Worm (Caenorhabditis elegans): ENCODE measurements around the gene sqt-3.
"Not testable (repeated sequence)": the region's sequence is repeated elsewhere in the genome, so short reads cannot be mapped to it uniquely, and the experiment has no call there.

sqt-3 gene

ce11 chrV:12371386-12371785 is 18.8 kb downstream of the sqt-3 start, which contains the start of gene F23H12.7:
Gene F23H12.7, plus strand, starts transcription at chrV:12371686.
- TF ChIP-seq skn-1 (tag; optimal IDR thresholded peaks at IDR 0.05), result no peak
- no peak for TF ChIP-seq xbp-1 (tag; optimal IDR thresholded peaks at IDR 0.05)
- no peak for TF ChIP-seq fkh-8 (tag; optimal IDR thresholded peaks at IDR 0.05)
- no peak for TF ChIP-seq blmp-1 (tag; optimal IDR thresholded peaks at IDR 0.05)
- no peak for TF ChIP-seq unc-62 (GFP tag; optimal IDR thresholded peaks at IDR 0.05)
- TF ChIP-seq unc-30 (tag; optimal IDR thresholded peaks at IDR 0.05), result no peak
- no peak for TF ChIP-seq lir-3 (tag; optimal IDR thresholded peaks at IDR 0.05; ENCODE audit: poor library complexity)
- no peak for TF ChIP-seq ces-1 (GFP tag; optimal IDR thresholded peaks at IDR 0.05)
- no peak for TF ChIP-seq pax-3 (tag; optimal IDR thresholded peaks at IDR 0.05)
- TF ChIP-seq mep-1 (tag; optimal IDR thresholded peaks at IDR 0.05), result no peak
- no peak for TF ChIP-seq rnt-1 (tag; optimal IDR thresholded peaks at IDR 0.05)
- no peak for TF ChIP-seq hpl-2 (GFP tag; optimal IDR thresholded peaks at IDR 0.05)
- TF ChIP-seq jun-1 (tag; optimal IDR thresholded peaks at IDR 0.05), result no peak
- no peak for TF ChIP-seq lin-15B (tag; optimal IDR thresholded peaks at IDR 0.05)
- TF ChIP-seq nhr-84 (tag; optimal IDR thresholded peaks at IDR 0.05), result no peak
- TF ChIP-seq Y116A8C.19 (tag; optimal IDR thresholded peaks at IDR 0.05; ENCODE audit: borderline replicate concordance), result no peak
- no peak for TF ChIP-seq sup-37 (GFP tag; optimal IDR thresholded peaks at IDR 0.05)
- TF ChIP-seq ama-1 (optimal IDR thresholded peaks at IDR 0.05), result no peak
- no peak for TF ChIP-seq nhr-76 (tag; optimal IDR thresholded peaks at IDR 0.05)

DNA sequence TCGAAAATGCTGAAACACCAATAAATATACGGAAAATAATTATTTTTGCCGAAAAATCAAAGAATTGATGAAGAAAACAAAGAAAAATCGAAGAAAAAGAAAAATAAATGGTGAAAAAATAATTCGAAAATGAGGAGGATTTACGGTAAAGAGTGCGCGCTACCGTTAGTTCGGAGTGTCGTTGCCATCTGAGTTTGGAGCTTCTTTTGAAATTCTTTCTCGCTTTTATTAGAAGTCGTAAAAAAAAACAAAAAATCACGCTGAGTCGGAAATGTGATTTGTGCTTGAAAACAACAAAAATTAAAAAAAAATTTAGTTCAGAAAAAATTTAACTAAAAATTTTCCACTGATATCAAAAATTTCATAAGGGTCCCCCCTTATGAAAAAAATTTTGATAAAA is 21.7 kb downstream of the sqt-3 start, which contains the start of gene F23H12.10:
Gene F23H12.10 (minus strand): TSS at position 12 of the 400 bp plus-strand sequence.
- TF ChIP-seq grh-1 (GFP tag; IDR thresholded peaks at IDR 0.05); unc-62 (GFP tag; optimal IDR thresholded peaks at IDR 0.05); xbp-1 (tag; optimal IDR thresholded peaks at IDR 0.05): not testable (repeated sequence)

- TF ChIP-seq fkh-10 (GFP tag; optimal IDR thresholded peaks at IDR 0.05) (no peak), snpc-4 (tag; optimal IDR thresholded peaks at IDR 0.05) (no peak), dsc-1 (tag; optimal IDR thresholded peaks at IDR 0.05) (no peak), lir-3 (tag; optimal IDR thresholded peaks at IDR 0.05; ENCODE audit: poor library complexity) (no peak), nhr-85 (tag) (no peak), ceh-8 (GFP tag; optimal IDR thresholded peaks at IDR 0.05) (no peak), fkh-8 (tag; optimal IDR thresholded peaks at IDR 0.05) (no peak), ces-1 (GFP tag; optimal IDR thresholded peaks at IDR 0.05) (no peak), swsn-7 (tag; optimal IDR thresholded peaks at IDR 0.05) (no peak), ceh-88 (GFP tag; IDR thresholded peaks at IDR 0.05) (no peak), mef-2 (tag; optimal IDR thresholded peaks at IDR 0.05) (no peak), xbp-1 (tag; optimal IDR thresholded peaks at IDR 0.05) (no peak), unc-98 (GFP tag; IDR thresholded peaks at IDR 0.05) (no peak), efl-3 (GFP tag; optimal IDR thresholded peaks at IDR 0.05) (no peak), ets-5 (GFP tag; IDR thresholded peaks at IDR 0.05) (no peak), aly-2 (tag; optimal IDR thresholded peaks at IDR 0.05) (no peak), lin-15B (tag; optimal IDR thresholded peaks at IDR 0.05) (no peak)
Observed at ce11 chrV:12377256-12377655, 24.7 kb downstream of the sqt-3 start, which contains the start of gene K01D12.1. Gene K01D12.1, plus strand, starts transcription at chrV:12377556.

- TF ChIP-seq nhr-47 (tag; optimal IDR thresholded peaks at IDR 0.05), result no peak
- TF ChIP-seq nhr-237 (tag; optimal IDR thresholded peaks at IDR 0.05), result no peak
- no peak for TF ChIP-seq irx-1 (tag; optimal IDR thresholded peaks at IDR 0.05)
- TF ChIP-seq elt-3 (tag; optimal IDR thresholded peaks at IDR 0.05), result no peak
- no peak for TF ChIP-seq vab-15 (tag; optimal IDR thresholded peaks at IDR 0.05)
- no peak for TF ChIP-seq tbx-2 (tag; optimal IDR thresholded peaks at IDR 0.05)
- TF ChIP-seq nhr-19 (GFP tag; conservative IDR thresholded peaks at IDR 0.05), result no peak
- no peak for TF ChIP-seq lin-14 (GFP tag; optimal IDR thresholded peaks at IDR 0.05)
- TF ChIP-seq unc-62 (GFP tag; optimal IDR thresholded peaks at IDR 0.05), result no peak
- no peak for TF ChIP-seq jun-1 (tag; optimal IDR thresholded peaks at IDR 0.05)
- no peak for TF ChIP-seq elt-2 (tag; optimal IDR thresholded peaks at IDR 0.05)
- no peak for TF ChIP-seq grh-1 (GFP tag; IDR thresholded peaks at IDR 0.05)
- TF ChIP-seq aha-1 (tag; optimal IDR thresholded peaks at IDR 0.05), result no peak
- no peak for TF ChIP-seq nhr-76 (tag; optimal IDR thresholded peaks at IDR 0.05)
- TF ChIP-seq lsy-2 (tag; optimal IDR thresholded peaks at IDR 0.05), result no peak
Observed at ce11 chrV:12386154-12386553, 33.6 kb downstream of the sqt-3 start, which contains the start of gene K01D12.15. Gene K01D12.15, plus strand, starts transcription at chrV:12386454.

Measured in whole organism, L1 larva.